Worm (Caenorhabditis elegans) whole organism, young adult: Measurements from ENCODE around the gene ZC443.3.

ENCODE experiments used
- D2030.7 ChIP-seq: fragments of 200-800 bp; sonication (Bioruptor generic); IDR thresholded peaks from 2 replicates; pipeline ENCODE4 v1.3.6; 2022; ENCODE audit warnings: missing genetic modification reagents, missing genetic modification characterization, missing compliant biosample characterization
- Y53F4B.3 ChIP-seq: fragments of 200-800 bp; sonication (Bioruptor generic); IDR thresholded peaks from 2 replicates; pipeline ENCODE4 v1.3.6; 2022; ENCODE audit warnings: missing genetic modification reagents, missing genetic modification characterization, missing compliant biosample characterization
- hlh-12 ChIP-seq: sonication (generic microtip); optimal IDR thresholded peaks from 2 replicates; lab custom pipeline; 2016; ENCODE audit warnings: missing genetic modification characterization, missing compliant biosample characterization
- lin-54 ChIP-seq: fragments of 200-800 bp; sonication (Bioruptor generic); optimal IDR thresholded peaks from 2 replicates; lab custom pipeline; 2018; ENCODE audit warnings: mild to moderate bottlenecking, missing genetic modification characterization, missing compliant biosample characterization
- ztf-26 ChIP-seq: sonication (generic microtip); optimal IDR thresholded peaks from 2 replicates; lab custom pipeline; 2017; ENCODE audit warnings: missing genetic modification characterization, missing compliant biosample characterization
- ztf-28 ChIP-seq: fragments of 200-800 bp; sonication (Bioruptor generic); IDR thresholded peaks from 2 replicates; pipeline ENCODE4 v1.3.6; 2022; ENCODE audit warnings: missing genetic modification reagents, missing genetic modification characterization, missing compliant biosample characterization

DNA sequence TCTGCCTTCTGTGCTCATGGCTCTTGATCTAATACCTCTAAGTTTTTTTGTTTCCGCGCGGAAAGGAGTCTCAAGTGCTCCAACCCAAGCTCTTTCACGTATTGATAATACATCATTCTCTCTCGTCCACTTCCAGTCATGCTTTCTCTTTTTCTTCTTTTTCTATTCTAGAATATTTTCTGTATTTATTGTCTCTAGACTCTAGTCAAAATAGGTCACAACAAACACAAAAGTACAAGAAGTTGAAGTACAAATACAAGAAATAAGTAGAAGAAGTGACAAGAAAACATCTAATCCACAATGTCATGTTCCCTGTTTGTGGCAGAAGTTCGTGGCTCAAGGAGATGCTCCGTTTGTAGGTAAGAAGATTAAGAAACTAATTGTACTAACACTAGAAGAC, 40.7 kb downstream of the ZC443.3 start, which contains the start of gene ZC455.1:
- TF ChIP-seq ztf-28 (GFP tag; lab: Robert Waterston, UW) = no peak
- TF ChIP-seq Y53F4B.3 (GFP tag; lab: Robert Waterston, UW) = no peak
- no peak for TF ChIP-seq lin-54 (GFP tag; lab: Kevin White, UChicago)
- TF ChIP-seq ztf-26 = no peak
- no peak for TF ChIP-seq D2030.7 (GFP tag; lab: Robert Waterston, UW)
- no peak for TF ChIP-seq hlh-12 (tag; lab: Kevin White, UChicago)
